Fruit fly (Drosophila melanogaster) whole organism, embryonic: ENCODE data around the gene Bsg.

ENCODE experiments used
- Abd-B ChIP-seq: fragments of 200-800 bp; sonication (Bioruptor generic); optimal IDR thresholded peaks from 2 replicates; lab custom pipeline; 2018; ENCODE audit warnings: missing biosample characterization, mild to moderate bottlenecking, missing genetic modification characterization, moderate library complexity
- B-H2 ChIP-seq: fragments of 200-800 bp; sonication (Bioruptor generic); optimal IDR thresholded peaks from 2 replicates; lab custom pipeline; 2018; ENCODE audit warnings: missing biosample characterization, mild to moderate bottlenecking, missing genetic modification characterization
- BEAF-32 ChIP-seq: fragments of 200-800 bp; sonication (Bioruptor generic); optimal IDR thresholded peaks from 3 replicates; lab custom pipeline; 2017; ENCODE audit warnings: missing biosample characterization, missing genetic modification characterization, mild to moderate bottlenecking, moderate library complexity, missing genetic modification reagents
- CG12659 ChIP-seq: fragments of 200-800 bp; sonication (Bioruptor generic); optimal IDR thresholded peaks from 3 replicates; lab custom pipeline; 2017; ENCODE audit warnings: mild to moderate bottlenecking, missing biosample characterization, missing genetic modification reagents, missing genetic modification characterization
- CG12769 ChIP-seq: fragments of 200-800 bp; sonication (Bioruptor generic); optimal IDR thresholded peaks from 2 replicates; lab custom pipeline; 2019; ENCODE audit warnings: missing biosample characterization, mild to moderate bottlenecking, missing genetic modification characterization, moderate library complexity
- CG13287 ChIP-seq: fragments of 200-800 bp; sonication (Bioruptor generic); IDR thresholded peaks from 2 replicates; pipeline ENCODE4 v1.3.6; 2022; ENCODE audit warnings: missing biosample characterization, missing genetic modification characterization; ENCODE audit not compliant: partially characterized antibody
- CG13624 ChIP-seq: fragments of 200-800 bp; sonication (Bioruptor generic); optimal IDR thresholded peaks from 2 replicates; lab custom pipeline; 2016; ENCODE audit warnings: missing biosample characterization, missing genetic modification characterization
- CG14441 ChIP-seq: fragments of 200-800 bp; sonication (Bioruptor generic); IDR thresholded peaks from 2 replicates; pipeline ENCODE4 v1.3.6; 2022; ENCODE audit warnings: missing biosample characterization, missing genetic modification characterization
- CG17912 ChIP-seq: fragments of 200-800 bp; sonication (Bioruptor generic); optimal IDR thresholded peaks from 2 replicates; lab custom pipeline; 2018; ENCODE audit warnings: missing biosample characterization, mild to moderate bottlenecking, missing genetic modification characterization
- CG3281 ChIP-seq: fragments of 200-800 bp; sonication (Bioruptor generic); optimal IDR thresholded peaks from 3 replicates; lab custom pipeline; 2017; ENCODE audit warnings: missing biosample characterization, mild to moderate bottlenecking, missing genetic modification characterization
- CG34224 ChIP-seq: fragments of 200-800 bp; sonication (Bioruptor generic); IDR thresholded peaks from 3 replicates; pipeline ENCODE4 v1.3.6; 2022; ENCODE audit warnings: missing biosample characterization, missing genetic modification characterization; ENCODE audit not compliant: partially characterized antibody
- CG34422 ChIP-seq: fragments of 200-800 bp; sonication (Bioruptor generic); IDR thresholded peaks from 3 replicates; pipeline ENCODE4 v1.3.6; 2022; ENCODE audit warnings: missing biosample characterization, missing genetic modification characterization
- CG3726 ChIP-seq: fragments of 200-800 bp; sonication (Bioruptor generic); IDR thresholded peaks from 3 replicates; pipeline ENCODE4, ENCODE4 v1.3.6; 2022; ENCODE audit warnings: missing biosample characterization, missing genetic modification characterization
- CG4617 ChIP-seq: fragments of 200-800 bp; sonication (Bioruptor generic); optimal IDR thresholded peaks from 3 replicates; lab custom pipeline; 2016; ENCODE audit warnings: missing biosample characterization, missing genetic modification characterization, borderline replicate concordance
- CG6791 ChIP-seq: fragments of 200-800 bp; sonication (Bioruptor generic); IDR thresholded peaks from 3 replicates; pipeline ENCODE4 v1.3.6; 2022; ENCODE audit warnings: missing biosample characterization, missing genetic modification characterization; ENCODE audit not compliant: partially characterized antibody
- CG8924 ChIP-seq: fragments of 200-800 bp; optimal IDR thresholded peaks from 3 replicates; lab custom pipeline; 2019; ENCODE audit warnings: missing biosample characterization, mild to moderate bottlenecking, missing genetic modification characterization, moderate library complexity
- CG9797 ChIP-seq: fragments of 200-800 bp; sonication (Bioruptor generic); optimal IDR thresholded peaks from 3 replicates; lab custom pipeline; 2018; ENCODE audit warnings: missing biosample characterization, mild to moderate bottlenecking, missing genetic modification characterization
- CHES-1-like ChIP-seq: fragments of 200-800 bp; sonication (Bioruptor generic); optimal IDR thresholded peaks from 2 replicates; lab custom pipeline; 2016; ENCODE audit warnings: missing biosample characterization, missing genetic modification characterization
- Dp ChIP-seq: fragments of 200-800 bp; sonication (Bioruptor generic); optimal IDR thresholded peaks from 2 replicates; lab custom pipeline; 2018; ENCODE audit warnings: missing biosample characterization, mild to moderate bottlenecking, missing genetic modification characterization, moderate library complexity
- Eip74EF ChIP-seq, 2 experiments: fragments of 200-800 bp in 1 of 2; fragments of >200 bp in 1 of 2; sonication (Bioruptor generic) in 1 of 2; optimal IDR thresholded peaks; 2 replicates each; lab custom pipeline; 2017 to 2019; ENCODE audit warnings: missing biosample characterization in 2 of 2, missing genetic modification characterization in 2 of 2, mild to moderate bottlenecking in 1 of 2, moderate library complexity in 1 of 2
- HmgZ ChIP-seq: fragments of 200-800 bp; sonication (Bioruptor generic); optimal IDR thresholded peaks from 2 replicates; lab custom pipeline; 2018; ENCODE audit warnings: missing biosample characterization, mild to moderate bottlenecking, missing genetic modification characterization
- MBD-R2 ChIP-seq: fragments of 200-800 bp; sonication (Bioruptor generic); IDR thresholded peaks from 2 replicates; pipeline ENCODE4 v1.3.6; 2022; ENCODE audit warnings: missing biosample characterization, missing genetic modification characterization
- MESR4 ChIP-seq: fragments of 200-800 bp; sonication (Bioruptor generic); optimal IDR thresholded peaks from 2 replicates; lab custom pipeline; 2018; ENCODE audit warnings: missing biosample characterization, mild to moderate bottlenecking, missing genetic modification characterization, moderate library complexity
- Med ChIP-seq: fragments of 200-800 bp; sonication (Bioruptor generic); peaks from one replicate; lab custom pipeline; 2016; ENCODE audit warnings: missing biosample characterization, missing genetic modification characterization, mild to moderate bottlenecking, inconsistent platforms, moderate library complexity
- Opbp ChIP-seq: fragments of 200-800 bp; sonication (Bioruptor generic); IDR thresholded peaks from 3 replicates; pipeline ENCODE4 v1.3.6; 2022; ENCODE audit warnings: missing biosample characterization, missing genetic modification characterization; ENCODE audit not compliant: partially characterized antibody
- Sin3A ChIP-seq: fragments of >200 bp; optimal IDR thresholded peaks from 2 replicates; lab custom pipeline; 2018
- YL-1 ChIP-seq: fragments of 200-800 bp; sonication (Bioruptor generic); optimal IDR thresholded peaks from 3 replicates; lab custom pipeline; 2017; ENCODE audit warnings: missing biosample characterization, mild to moderate bottlenecking, missing genetic modification characterization
- ash1 ChIP-seq: fragments of 200-800 bp; sonication (Bioruptor generic); optimal IDR thresholded peaks from 2 replicates; lab custom pipeline; 2018; ENCODE audit warnings: missing biosample characterization, mild to moderate bottlenecking, missing genetic modification characterization
- bbx ChIP-seq: fragments of 200-800 bp; sonication (Bioruptor generic); IDR thresholded peaks from 2 replicates; pipeline ENCODE4 v1.3.6; 2022; ENCODE audit warnings: missing biosample characterization, missing genetic modification characterization; ENCODE audit not compliant: partially characterized antibody
- bcd ChIP-seq: fragments of 200-800 bp; sonication (Bioruptor generic); optimal IDR thresholded peaks from 2 replicates; lab custom pipeline; 2017; ENCODE audit warnings: missing biosample characterization, mild to moderate bottlenecking, missing genetic modification characterization
- bowl ChIP-seq: fragments of 200-800 bp; sonication (Bioruptor generic); IDR thresholded peaks from 2 replicates; pipeline ENCODE4 v1.3.6; 2022; ENCODE audit warnings: missing biosample characterization, missing genetic modification characterization
- cg ChIP-seq: fragments of 200-800 bp; sonication (Bioruptor generic); optimal IDR thresholded peaks from 3 replicates; lab custom pipeline; 2019; ENCODE audit warnings: missing biosample characterization, mild to moderate bottlenecking, missing genetic modification characterization, moderate library complexity
- chinmo ChIP-seq: fragments of 200-800 bp; sonication (Bioruptor generic); IDR thresholded peaks from 4 replicates; pipeline ENCODE4 v1.3.6; 2022; ENCODE audit warnings: missing biosample characterization, missing genetic modification characterization; ENCODE audit not compliant: partially characterized antibody
- crp ChIP-seq, 2 experiments: fragments of 200-800 bp; sonication (Bioruptor generic); optimal IDR thresholded peaks; 2 replicates in 1 of 2; 3 replicates in 1 of 2; lab custom pipeline; 2017; ENCODE audit warnings: missing biosample characterization in 2 of 2, missing genetic modification characterization in 2 of 2, mild to moderate bottlenecking in 1 of 2, moderate library complexity in 1 of 2
- dan ChIP-seq: fragments of 200-800 bp; sonication (Bioruptor generic); IDR thresholded peaks from 2 replicates; pipeline ENCODE4 v1.3.6; 2022; ENCODE audit warnings: missing biosample characterization, missing genetic modification characterization
- disco-r ChIP-seq: fragments of 200-800 bp; sonication (Bioruptor generic); optimal IDR thresholded peaks from 2 replicates; lab custom pipeline; 2016; ENCODE audit warnings: missing biosample characterization, missing genetic modification characterization
- ftz-f1 ChIP-seq: fragments of 200-800 bp; sonication (Bioruptor generic); optimal IDR thresholded peaks from 2 replicates; lab custom pipeline; 2016; ENCODE audit warnings: missing biosample characterization, missing genetic modification characterization
- gfzf ChIP-seq: fragments of 200-800 bp; sonication (Bioruptor generic); optimal IDR thresholded peaks from 2 replicates; lab custom pipeline; 2016; ENCODE audit warnings: missing biosample characterization, mild to moderate bottlenecking, missing genetic modification characterization, moderate library complexity
- gro ChIP-seq: fragments of 200-800 bp; sonication (Bioruptor generic); optimal IDR thresholded peaks from 2 replicates; lab custom pipeline; 2016; ENCODE audit warnings: missing biosample characterization, missing genetic modification characterization
- hbn ChIP-seq: fragments of 200-800 bp; sonication (Bioruptor generic); IDR thresholded peaks from 2 replicates; pipeline ENCODE4 v1.3.6; 2022; ENCODE audit warnings: missing biosample characterization, missing genetic modification characterization; ENCODE audit not compliant: partially characterized antibody
- nau ChIP-seq: fragments of 200-800 bp; sonication (Bioruptor generic); optimal IDR thresholded peaks from 3 replicates; lab custom pipeline; 2017; ENCODE audit warnings: missing biosample characterization, mild to moderate bottlenecking, missing genetic modification characterization, missing genetic modification reagents
- pan ChIP-seq, 4 experiments: fragments of >200 bp in 3 of 4; fragments of 200-800 bp in 1 of 4; sonication (Bioruptor generic) in 1 of 4; optimal IDR thresholded peaks in 3 of 4; IDR thresholded peaks in 1 of 4; 2 replicates each; pipeline versions ENCODE4 v1.3.6 to Lab custom; 2017 to 2022; ENCODE audit warnings: missing biosample characterization in 2 of 4, missing genetic modification characterization in 2 of 4, mixed read lengths in 1 of 4
- pzg ChIP-seq: fragments of 200-800 bp; sonication (Bioruptor generic); optimal IDR thresholded peaks from 3 replicates; lab custom pipeline; 2018; ENCODE audit warnings: missing biosample characterization, mild to moderate bottlenecking, missing genetic modification characterization, moderate library complexity
- row ChIP-seq: fragments of 200-800 bp; sonication (Bioruptor generic); IDR thresholded peaks from 3 replicates; pipeline ENCODE4 v1.3.6; 2022; ENCODE audit warnings: missing biosample characterization, missing genetic modification characterization
- stwl ChIP-seq: fragments of 200-800 bp; sonication (Bioruptor generic); optimal IDR thresholded peaks from 3 replicates; lab custom pipeline; 2018; ENCODE audit warnings: missing biosample characterization, mild to moderate bottlenecking, missing genetic modification characterization, moderate library complexity
- unpg ChIP-seq: fragments of 200-800 bp; sonication (Bioruptor generic); optimal IDR thresholded peaks from 3 replicates; lab custom pipeline; 2018; ENCODE audit warnings: missing biosample characterization, mild to moderate bottlenecking, missing genetic modification characterization, moderate library complexity
- zf30C ChIP-seq: fragments of 200-800 bp; sonication (Bioruptor generic); optimal IDR thresholded peaks from 3 replicates; lab custom pipeline; 2018; ENCODE audit warnings: missing biosample characterization, mild to moderate bottlenecking, missing genetic modification characterization
- zfh2 ChIP-seq: fragments of 200-800 bp; sonication (Bioruptor generic); optimal IDR thresholded peaks from 2 replicates; lab custom pipeline; 2016; ENCODE audit warnings: missing biosample characterization, missing genetic modification characterization

The Bsg gene

dm6 chr2L:8072692-8073091, 10.5 kb upstream of the Bsg start, which contains the start of the genes MED20 and Trf:
Gene MED20, minus strand, starts transcription at chr2L:8072848.
Gene Trf, plus strand, starts transcription at chr2L:8072895.
- TF ChIP-seq disco-r (GFP tag; lab: Kevin White, UChicago) (no peak), crp (GFP tag; optimal IDR thresholded peaks at IDR 0.05; lab: Kevin White, UChicago) (peak in 1 of 2 experiments; percentile 62), MBD-R2 (GFP tag; lab: Robert Waterston, UW) (peak; percentile 94), Sin3A (lab: Kevin White, UChicago) (peak; percentile 51), bcd (no peak), ftz-f1 (GFP tag; lab: Kevin White, UChicago) (no peak), Abd-B (no peak), CG13287 (GFP tag; lab: Robert Waterston, UW) (peak; percentile 63; the same call in 1 of the 2 replicates), HmgZ (tag; lab: Kevin White, UChicago) (peak; percentile 47), Med (GFP tag; lab: Kevin White, UChicago) (no peak), chinmo (GFP tag; lab: Robert Waterston, UW) (0 out of 4 replicates have a peak, but pooled peaks have one; percentile 77), CHES-1-like (GFP tag; lab: Kevin White, UChicago) (peak; percentile 71), CG13624 (GFP tag; lab: Kevin White, UChicago) (peak; percentile 0), row (GFP tag; lab: Robert Waterston, UW) (peak; percentile 17; the same call in 1 of the 3 replicates), B-H2 (GFP tag; lab: Kevin White, UChicago) (no peak), nau (GFP tag; lab: Kevin White, UChicago) (no peak), stwl (peak; percentile 86), Opbp (GFP tag; lab: Robert Waterston, UW) (0 out of 3 replicates have a peak, but pooled peaks have one; percentile 59), CG14441 (GFP tag; lab: Robert Waterston, UW) (no peak), Eip74EF (GFP tag; optimal IDR thresholded peaks at IDR 0.05; lab: Kevin White, UChicago) (no peak), CG34224 (GFP tag; lab: Robert Waterston, UW) (0 out of 3 replicates have a peak, but pooled peaks have one; percentile 29), pan (optimal IDR thresholded peaks at IDR 0.05; lab: Kevin White, UChicago) (no peak), pan (GFP tag; optimal IDR thresholded peaks at IDR 0.05 in 1 of 2, IDR thresholded peaks at IDR 0.05 in 1 of 2) (no peak), dan (GFP tag; lab: Robert Waterston, UW) (no peak), cg (GFP tag; lab: Kevin White, UChicago) (no peak), YL-1 (GFP tag; lab: Kevin White, UChicago) (peak; percentile 65), pzg (GFP tag; lab: Kevin White, UChicago) (peak; percentile 71), CG9797 (GFP tag; lab: Kevin White, UChicago) (peak; percentile 73), zf30C (GFP tag; lab: Kevin White, UChicago) (peak; percentile 43), CG3281 (no peak), gfzf (GFP tag; lab: Kevin White, UChicago) (peak; percentile 81), zfh2 (GFP tag; lab: Kevin White, UChicago) (no peak), unpg (GFP tag; lab: Kevin White, UChicago) (no peak), Dp (GFP tag; lab: Kevin White, UChicago) (peak; percentile 17), ash1 (GFP tag; lab: Kevin White, UChicago) (no peak), CG17912 (no peak), CG34422 (peak; percentile 50; the same call in 1 of the 3 replicates), CG6791 (peak; percentile 52), CG3726 (no peak), gro (GFP tag; lab: Kevin White, UChicago) (no peak), CG8924 (tag; lab: Kevin White, UChicago) (peak; percentile 12), hbn (GFP tag; lab: Robert Waterston, UW) (no peak), bowl (GFP tag; lab: Robert Waterston, UW) (no peak), bbx (peak; percentile 29; the same call in 1 of the 2 replicates), CG12659 (peak; percentile 29), CG12769 (tag; lab: Kevin White, UChicago) (no peak), CG4617 (GFP tag; lab: Kevin White, UChicago) (peak; percentile 49), BEAF-32 (GFP tag; lab: Kevin White, UChicago) (peak; percentile 28), MESR4 (GFP tag; lab: Kevin White, UChicago) (peak; percentile 29)
